Worm (Caenorhabditis elegans): Measurements from ENCODE around the gene T18D3.1.

The T18D3.1 gene

ce11 chrX:12430309-12430708, 24.2 kb upstream of the T18D3.1 start, which contains the start of gene med-1:
Gene med-1 (plus strand): TSS chrX:12430609.
- TF ChIP-seq Y53F4B.3 (GFP tag; IDR thresholded peaks at IDR 0.05) (no peak), F37B4.10 (GFP tag; IDR thresholded peaks at IDR 0.05) (no peak), rcor-1 (GFP tag; IDR thresholded peaks at IDR 0.05) (no peak)

ce11 chrX:12434086-12434485, 20.5 kb upstream of the T18D3.1 start, which contains the start of gene tsct-1:
Gene tsct-1 (plus strand): TSS chrX:12434097.
- TF ChIP-seq attf-6 (GFP tag; IDR thresholded peaks at IDR 0.05) = no peak
- no peak for TF ChIP-seq F10E7.11 (tag; optimal IDR thresholded peaks at IDR 0.05)
- no peak for TF ChIP-seq repo-1 (tag; optimal IDR thresholded peaks at IDR 0.05)
- TF ChIP-seq madf-3 (GFP tag; IDR thresholded peaks at IDR 0.05) = no peak
- TF ChIP-seq unc-62 (GFP tag; optimal IDR thresholded peaks at IDR 0.05) = no peak
- TF ChIP-seq ama-1 (optimal IDR thresholded peaks at IDR 0.05) = no peak
- TF ChIP-seq ama-1 (GFP tag; optimal IDR thresholded peaks at IDR 0.05) = no peak
- no peak for TF ChIP-seq attf-3 (GFP tag; conservative IDR thresholded peaks at IDR 0.05)
- no peak for TF ChIP-seq K12H6.12 (tag; optimal IDR thresholded peaks at IDR 0.05)
- TF ChIP-seq ceh-58 (GFP tag; IDR thresholded peaks at IDR 0.05) = no peak
- no peak for TF ChIP-seq F55B11.4 (tag; optimal IDR thresholded peaks at IDR 0.05; ENCODE audit: borderline replicate concordance, insufficient read depth)
- no peak for TF ChIP-seq ztf-26 (tag; optimal IDR thresholded peaks at IDR 0.05)
- no peak for TF ChIP-seq lin-26 (GFP tag; IDR thresholded peaks at IDR 0.05)
- TF ChIP-seq C17E4.6 (GFP tag; IDR thresholded peaks at IDR 0.05) = no peak
- TF ChIP-seq F33H1.4 (GFP tag; IDR thresholded peaks at IDR 0.05) = no peak
- TF ChIP-seq sea-2 (GFP tag; IDR thresholded peaks at IDR 0.05) = no peak
- TF ChIP-seq mxl-1 (tag; optimal IDR thresholded peaks at IDR 0.05) = no peak
- TF ChIP-seq ceh-40 (GFP tag; IDR thresholded peaks at IDR 0.05) = no peak

- TF ChIP-seq dpl-1 (GFP tag; optimal IDR thresholded peaks at IDR 0.05) (no peak), sea-2 (GFP tag; IDR thresholded peaks at IDR 0.05) (no peak), nhr-80 (tag; optimal IDR thresholded peaks at IDR 0.05) (peak; percentile 53), cebp-1 (GFP tag; IDR thresholded peaks at IDR 0.05) (no peak), cebp-1 (tag; optimal IDR thresholded peaks at IDR 0.05) (peak; percentile 17)
Observed at ce11 chrX:12435246-12435645, 19.3 kb upstream of the T18D3.1 start.

- TF ChIP-seq snpc-3.4 (tag; optimal IDR thresholded peaks at IDR 0.05) (no peak), sdz-38 (tag; optimal IDR thresholded peaks at IDR 0.05) (no peak), pha-4 (tag; optimal IDR thresholded peaks at IDR 0.05) (peak; percentile 17), C06A6.2 (GFP tag; conservative IDR thresholded peaks at IDR 0.05) (no peak)
Observed at ce11 chrX:12436486-12436885, 18.1 kb upstream of the T18D3.1 start.

ce11 chrX:12438266-12438665, 16.3 kb upstream of the T18D3.1 start:
- TF ChIP-seq F49E8.2 (tag; optimal IDR thresholded peaks at IDR 0.05; ENCODE audit: insufficient read depth) (no peak), aptf-3 (GFP tag; IDR thresholded peaks at IDR 0.05) (no peak), dox-1 (GFP tag; IDR thresholded peaks at IDR 0.05) (no peak)

- TF ChIP-seq zfh-2 (GFP tag; conservative IDR thresholded peaks at IDR 0.05) (peak; percentile 85), lsl-1 (GFP tag; optimal IDR thresholded peaks at IDR 0.05) (no peak), cebp-2 (GFP tag; IDR thresholded peaks at IDR 0.05) (0 out of 2 replicates have a peak, but pooled peaks have one; percentile 6), cebp-1 (GFP tag; IDR thresholded peaks at IDR 0.05) (no peak), cebp-1 (tag; optimal IDR thresholded peaks at IDR 0.05) (peak; percentile 9)
Observed at ce11 chrX:12439998-12440722, 14.4 kb upstream of the T18D3.1 start.
